Worm (Caenorhabditis elegans) whole organism, midembryonic: Measurements from ENCODE around the gene dct-13.
"Not testable (repeated sequence)": the region's sequence is repeated elsewhere in the genome, so short reads cannot be mapped to it uniquely, and the experiment has no call there.

Experiments
- T22C8.4 ChIP-seq: fragments of 200-800 bp; sonication (Bioruptor generic); IDR thresholded peaks from 2 replicates; pipeline ENCODE4 v1.3.6; 2022; ENCODE audit warnings: missing genetic modification characterization, missing compliant biosample characterization
- cog-1 ChIP-seq: sonication (generic microtip); optimal IDR thresholded peaks from 2 replicates; lab custom pipeline; 2016; ENCODE audit warnings: missing genetic modification characterization, missing compliant biosample characterization
- flt-1 ChIP-seq: fragments of 200-800 bp; sonication (Bioruptor generic); IDR thresholded peaks from 2 replicates; pipeline ENCODE4 v1.3.6; 2022; ENCODE audit warnings: missing genetic modification characterization, missing compliant biosample characterization
- klf-2 ChIP-seq: fragments of 200-800 bp; sonication (Bioruptor generic); conservative IDR thresholded peaks from 2 replicates; pipeline ENCODE4 v1.3.6; 2022; ENCODE audit warnings: missing genetic modification reagents, missing genetic modification characterization, missing compliant biosample characterization
- med-1 ChIP-seq: sonication (generic microtip); optimal IDR thresholded peaks from 2 replicates; lab custom pipeline; 2017; ENCODE audit warnings: missing genetic modification characterization, mild to moderate bottlenecking, missing compliant biosample characterization, antibody characterized with exemption, missing genetic modification reagents; ENCODE audit not compliant: insufficient read depth
- ref-1 ChIP-seq: fragments of 200-800 bp; sonication (Bioruptor generic); conservative IDR thresholded peaks from 2 replicates; pipeline ENCODE4 v1.3.6; 2022; ENCODE audit warnings: missing genetic modification reagents, missing genetic modification characterization, missing compliant biosample characterization
- tab-1 ChIP-seq: fragments of 200-800 bp; sonication (Bioruptor generic); IDR thresholded peaks from 2 replicates; pipeline ENCODE4 v1.3.6; 2022; ENCODE audit warnings: missing genetic modification characterization, missing compliant biosample characterization
- ztf-23 ChIP-seq: fragments of 200-800 bp; sonication (Bioruptor generic); IDR thresholded peaks from 2 replicates; pipeline ENCODE4 v1.3.6; 2022; ENCODE audit warnings: missing genetic modification reagents, missing genetic modification characterization, missing compliant biosample characterization
- ztf-29 ChIP-seq: fragments of 200-800 bp; sonication (Bioruptor generic); IDR thresholded peaks from 2 replicates; pipeline ENCODE4 v1.3.6; 2022; ENCODE audit warnings: missing genetic modification reagents, missing genetic modification characterization, missing compliant biosample characterization

dct-13 gene

ce11 chrIV:17025017-17025416, at the start of gene dct-13:
Gene dct-13 (minus strand): TSS chrIV:17025117.
- TF ChIP-seq ztf-23 (GFP tag; lab: Robert Waterston, UW) = no peak
- TF ChIP-seq med-1 (GFP tag; lab: Kevin White, UChicago) = no peak
- no peak for TF ChIP-seq ref-1 (GFP tag; lab: Robert Waterston, UW)
- TF ChIP-seq klf-2 = no peak
- no peak for TF ChIP-seq T22C8.4 (GFP tag; lab: Robert Waterston, UW)
- TF ChIP-seq ztf-29 (GFP tag; lab: Robert Waterston, UW) = no peak
- TF ChIP-seq cog-1 = no peak
- TF ChIP-seq tab-1 (GFP tag; lab: Robert Waterston, UW) = no peak
- TF ChIP-seq flt-1 = no peak

- TF ChIP-seq ztf-29 (GFP tag; lab: Robert Waterston, UW); ref-1 (GFP tag; lab: Robert Waterston, UW); med-1 (GFP tag; lab: Kevin White, UChicago): not testable (repeated sequence)
Measured at ce11 chrIV:17070791-17071190, 45.9 kb upstream of the dct-13 start, which contains the start of gene Y116A8C.24. Gene Y116A8C.24 (minus strand): TSS chrIV:17070891.

ce11 chrIV:17064937-17065336, 40.0 kb upstream of the dct-13 start, which contains the start of gene Y116A8C.465:
Gene Y116A8C.465 (plus strand): TSS chrIV:17065237.
- not testable (repeated sequence) for TF ChIP-seq med-1 (GFP tag; lab: Kevin White, UChicago); ztf-23 (GFP tag; lab: Robert Waterston, UW); tab-1 (GFP tag; lab: Robert Waterston, UW)

ce11 chrIV:17063700-17064099, 38.8 kb upstream of the dct-13 start, which contains the start of gene Y116A8C.467:
Gene Y116A8C.467 (minus strand): TSS chrIV:17063800.
- TF ChIP-seq med-1 (GFP tag; lab: Kevin White, UChicago); tab-1 (GFP tag; lab: Robert Waterston, UW); ref-1 (GFP tag; lab: Robert Waterston, UW): not testable (repeated sequence)

ce11 chrIV:17058036-17058435, 33.1 kb upstream of the dct-13 start, which contains the start of gene Y116A8C.44:
Gene Y116A8C.44 (minus strand): TSS chrIV:17058136.
- no peak for TF ChIP-seq tab-1 (GFP tag; lab: Robert Waterston, UW)
- TF ChIP-seq klf-2 = no peak
- TF ChIP-seq cog-1 = no peak
- TF ChIP-seq T22C8.4 (GFP tag; lab: Robert Waterston, UW) = no peak
- no peak for TF ChIP-seq ztf-23 (GFP tag; lab: Robert Waterston, UW)
- no peak for TF ChIP-seq ztf-29 (GFP tag; lab: Robert Waterston, UW)
- no peak for TF ChIP-seq med-1 (GFP tag; lab: Kevin White, UChicago)
- no peak for TF ChIP-seq flt-1
- TF ChIP-seq ref-1 (GFP tag; lab: Robert Waterston, UW) = no peak

ce11 chrIV:17053261-17053660, 28.3 kb upstream of the dct-13 start, which contains the start of gene Y116A8C.23:
Gene Y116A8C.23 (plus strand): TSS chrIV:17053561.
- TF ChIP-seq ztf-29 (GFP tag; lab: Robert Waterston, UW) (no peak), flt-1 (no peak), ztf-23 (GFP tag; lab: Robert Waterston, UW) (no peak), T22C8.4 (GFP tag; lab: Robert Waterston, UW) (no peak), ref-1 (GFP tag; lab: Robert Waterston, UW) (no peak), klf-2 (no peak), tab-1 (GFP tag; lab: Robert Waterston, UW) (no peak), med-1 (GFP tag; lab: Kevin White, UChicago) (no peak), cog-1 (no peak)

- TF ChIP-seq ztf-23 (GFP tag; lab: Robert Waterston, UW) (no peak), klf-2 (no peak), ref-1 (GFP tag; lab: Robert Waterston, UW) (no peak), tab-1 (GFP tag; lab: Robert Waterston, UW) (no peak), med-1 (GFP tag; lab: Kevin White, UChicago) (no peak), ztf-29 (GFP tag; lab: Robert Waterston, UW) (no peak), flt-1 (no peak), T22C8.4 (GFP tag; lab: Robert Waterston, UW) (no peak), cog-1 (no peak)
Measured at ce11 chrIV:17048257-17048656, 23.3 kb upstream of the dct-13 start, which contains the start of gene athp-3. Gene athp-3 (minus strand): TSS chrIV:17048357.

ce11 chrIV:17045691-17046090, 20.8 kb upstream of the dct-13 start, which contains the start of gene clec-195:
Gene clec-195 (minus strand): TSS chrIV:17045791.
- TF ChIP-seq ref-1 (GFP tag; lab: Robert Waterston, UW) = no peak
- no peak for TF ChIP-seq med-1 (GFP tag; lab: Kevin White, UChicago)
- no peak for TF ChIP-seq cog-1
- TF ChIP-seq tab-1 (GFP tag; lab: Robert Waterston, UW) = no peak
- TF ChIP-seq flt-1 = no peak
- no peak for TF ChIP-seq ztf-23 (GFP tag; lab: Robert Waterston, UW)

- TF ChIP-seq T22C8.4 (GFP tag; lab: Robert Waterston, UW) (no peak), flt-1 (no peak), med-1 (GFP tag; lab: Kevin White, UChicago) (no peak), cog-1 (no peak), ref-1 (GFP tag; lab: Robert Waterston, UW) (no peak), ztf-23 (GFP tag; lab: Robert Waterston, UW) (no peak), klf-2 (no peak), tab-1 (GFP tag; lab: Robert Waterston, UW) (no peak), ztf-29 (GFP tag; lab: Robert Waterston, UW) (no peak)
Measured at ce11 chrIV:17040618-17041017, 15.7 kb upstream of the dct-13 start, which contains the start of gene Y116A8C.20. Gene Y116A8C.20 (plus strand): TSS chrIV:17040918.

- no peak for TF ChIP-seq flt-1
- no peak for TF ChIP-seq med-1 (GFP tag; lab: Kevin White, UChicago)
- no peak for TF ChIP-seq T22C8.4 (GFP tag; lab: Robert Waterston, UW)
- no peak for TF ChIP-seq tab-1 (GFP tag; lab: Robert Waterston, UW)
- no peak for TF ChIP-seq klf-2
- TF ChIP-seq ztf-23 (GFP tag; lab: Robert Waterston, UW) = no peak
- no peak for TF ChIP-seq cog-1
- no peak for TF ChIP-seq ztf-29 (GFP tag; lab: Robert Waterston, UW)
- TF ChIP-seq ref-1 (GFP tag; lab: Robert Waterston, UW) = no peak
Measured at ce11 chrIV:17039545-17039944, 14.6 kb upstream of the dct-13 start, which contains the start of gene Y116A8C.19. Gene Y116A8C.19 (minus strand): TSS chrIV:17039645.
